Worm (Caenorhabditis elegans) whole organism, L3 larva: ENCODE data around the gene R102.3.

ENCODE experiments used
- ZK546.5 ChIP-seq: sonication (generic microtip); optimal IDR thresholded peaks from 2 replicates; lab custom pipeline; 2017; ENCODE audit warnings: missing biosample characterization, missing genetic modification characterization
- daf-12 ChIP-seq: fragments of 150-350 bp; optimal IDR thresholded peaks from 2 replicates; lab custom pipeline; 2014; ENCODE audit warnings: missing biosample characterization, missing genetic modification reagents, missing genetic modification characterization
- egl-27 ChIP-seq: sonication (generic microtip); optimal IDR thresholded peaks from 4 replicates; lab custom pipeline; 2017; ENCODE audit warnings: missing biosample characterization, missing genetic modification reagents, missing genetic modification characterization
- lin-39 ChIP-seq: fragments of 150-350 bp; optimal IDR thresholded peaks from 2 replicates; lab custom pipeline; 2018; ENCODE audit warnings: missing biosample characterization, missing genetic modification reagents, missing genetic modification characterization
- mdl-1 ChIP-seq: fragments of 150-350 bp; optimal IDR thresholded peaks from 2 replicates; lab custom pipeline; 2014; ENCODE audit warnings: missing biosample characterization, missing genetic modification characterization
- nfya-1 ChIP-seq: sonication (generic microtip); optimal IDR thresholded peaks from 2 replicates; lab custom pipeline; 2017; ENCODE audit warnings: missing genetic modification characterization, mild to moderate bottlenecking, missing compliant biosample characterization, antibody characterized with exemption, moderate library complexity; ENCODE audit not compliant: insufficient read depth
- nhr-12 ChIP-seq: fragments of 150-350 bp; optimal IDR thresholded peaks from 2 replicates; lab custom pipeline; 2014; ENCODE audit warnings: missing biosample characterization, missing genetic modification characterization
- nhr-43 ChIP-seq: sonication (generic microtip); optimal IDR thresholded peaks from 2 replicates; lab custom pipeline; 2016; ENCODE audit warnings: mild to moderate bottlenecking, missing genetic modification characterization, missing compliant biosample characterization; ENCODE audit not compliant: poor library complexity, severe bottlenecking
- nhr-76 ChIP-seq: fragments of 150-350 bp; sonication (generic microtip); optimal IDR thresholded peaks from 5 replicates; lab custom pipeline; 2014; ENCODE audit warnings: missing biosample characterization, missing genetic modification characterization
- snpc-4 ChIP-seq: fragments of 150-350 bp; optimal IDR thresholded peaks from 2 replicates; lab custom pipeline; 2014; ENCODE audit warnings: missing biosample characterization, missing genetic modification characterization
- unc-39 ChIP-seq: sonication (generic microtip); optimal IDR thresholded peaks from 4 replicates; lab custom pipeline; 2017; ENCODE audit warnings: missing biosample characterization, missing genetic modification characterization

- no peak for TF ChIP-seq egl-27 (tag; lab: Kevin White, UChicago)
- no peak for TF ChIP-seq ZK546.5 (tag; lab: Kevin White, UChicago)
- TF ChIP-seq mdl-1 (tag; lab: Kevin White, UChicago) = no peak
- TF ChIP-seq daf-12 = no peak
- TF ChIP-seq unc-39 = no peak
- TF ChIP-seq nhr-43 (tag; lab: Kevin White, UChicago) = no peak
- no peak for TF ChIP-seq nfya-1 (tag; lab: Kevin White, UChicago)
- TF ChIP-seq snpc-4 (tag; lab: Kevin White, UChicago) = no peak
- TF ChIP-seq nhr-76 (tag; lab: Kevin White, UChicago) = no peak
- no peak for TF ChIP-seq lin-39 (tag; lab: Kevin White, UChicago)
- TF ChIP-seq nhr-12 = no peak
Observed at ce11 chrIV:10718075-10718474, 28.8 kb downstream of the R102.3 start.
